Fruit fly (Drosophila melanogaster): Measurements from ENCODE around the gene CG13841.

The CG13841 gene

dm6 chr3R:22767599-22767998 is at the start of gene CG13841:
TSS of gene CG13841 (minus strand) at chr3R:22767699.
- peak; percentile 38 for TF ChIP-seq sens (GFP tag)
- no peak for TF ChIP-seq CG12659 (GFP tag; optimal IDR thresholded peaks at IDR 0.05)
- TF ChIP-seq dmrt99B (tag; optimal IDR thresholded peaks at IDR 0.05), result no peak
- no peak for TF ChIP-seq CG12219 (GFP tag; optimal IDR thresholded peaks at IDR 0.05)
- TF ChIP-seq CG11093 (GFP tag; IDR thresholded peaks at IDR 0.05), result no peak

dm6 chr3R:22816437-22817173 is 49.1 kb upstream of the CG13841 start:
- TF ChIP-seq Asciz (GFP tag; optimal IDR thresholded peaks at IDR 0.05) (no peak), CG16815 (GFP tag; optimal IDR thresholded peaks at IDR 0.05) (no peak), CG16779 (GFP tag; IDR thresholded peaks at IDR 0.05) (no peak), CG15269 (tag; optimal IDR thresholded peaks at IDR 0.05) (no peak), Chrac-16 (GFP tag; optimal IDR thresholded peaks at IDR 0.05) (no peak), CG10267 (tag; optimal IDR thresholded peaks at IDR 0.05) (no peak), CG8765 (GFP tag; IDR thresholded peaks at IDR 0.05) (peak; percentile 62), Atf6 (GFP tag; IDR thresholded peaks at IDR 0.05) (no peak), Lim3 (GFP tag; IDR thresholded peaks at IDR 0.05) (no peak), btn (GFP tag; optimal IDR thresholded peaks at IDR 0.05) (no peak), schlank (tag; optimal IDR thresholded peaks at IDR 0.05) (no peak), CG6175 (GFP tag; IDR thresholded peaks at IDR 0.05) (no peak), CG7372 (GFP tag; IDR thresholded peaks at IDR 0.05) (no peak), bowl (GFP tag; IDR thresholded peaks at IDR 0.05) (no peak), CG33557 (GFP tag; optimal IDR thresholded peaks at IDR 0.05) (no peak), Sox100B (GFP tag; optimal IDR thresholded peaks at IDR 0.05) (no peak), HHEX (GFP tag; optimal IDR thresholded peaks at IDR 0.05) (no peak), tap (tag; optimal IDR thresholded peaks at IDR 0.05) (no peak), gfzf (GFP tag; optimal IDR thresholded peaks at IDR 0.05) (no peak), h (optimal IDR thresholded peaks at IDR 0.05) (no peak), CG8359 (GFP tag; optimal IDR thresholded peaks at IDR 0.05; ENCODE audit: borderline replicate concordance) (no peak), eyg (GFP tag; optimal IDR thresholded peaks at IDR 0.05) (no peak), Rx (GFP tag; IDR thresholded peaks at IDR 0.05) (no peak), HLH3B (GFP tag; IDR thresholded peaks at IDR 0.05) (0 out of 2 replicates have a peak, but pooled peaks have one; percentile 46), Aef1 (GFP tag; IDR thresholded peaks at IDR 0.05) (no peak; the same call in 2 of the 3 replicates), zen2 (GFP tag; IDR thresholded peaks at IDR 0.05; ENCODE audit: partially characterized antibody) (no peak), CG9437 (GFP tag; optimal IDR thresholded peaks at IDR 0.05) (no peak), maf-S (GFP tag; optimal IDR thresholded peaks at IDR 0.05) (no peak), Dref (GFP tag; IDR thresholded peaks at IDR 0.05) (no peak), nerfin-1 (tag; optimal IDR thresholded peaks at IDR 0.05) (no peak), CG16813 (GFP tag; IDR thresholded peaks at IDR 0.05; ENCODE audit: partially characterized antibody) (0 out of 3 replicates have a peak, but pooled peaks have one; percentile 32), CG11695 (GFP tag; IDR thresholded peaks at IDR 0.05) (0 out of 3 replicates have a peak, but pooled peaks have one; percentile 16), pita (GFP tag; optimal IDR thresholded peaks at IDR 0.05) (no peak), H2.0 (GFP tag; IDR thresholded peaks at IDR 0.05) (peak; percentile 13; the same call in 1 of the 2 replicates), CG8388 (GFP tag; optimal IDR thresholded peaks at IDR 0.05) (no peak), CG10366 (GFP tag; IDR thresholded peaks at IDR 0.05) (peak; percentile 35; the same call in 1 of the 2 replicates), CG10654 (GFP tag; optimal IDR thresholded peaks at IDR 0.05) (no peak), her (GFP tag; optimal IDR thresholded peaks at IDR 0.05) (no peak), sens (GFP tag) (peak; percentile 82), nau (GFP tag; optimal IDR thresholded peaks at IDR 0.05) (no peak), CG11723 (GFP tag; optimal IDR thresholded peaks at IDR 0.05) (no peak), ssp (GFP tag; IDR thresholded peaks at IDR 0.05) (no peak), ham (GFP tag; IDR thresholded peaks at IDR 0.05) (no peak), ems (GFP tag; optimal IDR thresholded peaks at IDR 0.05) (no peak), hb (GFP tag; IDR thresholded peaks at IDR 0.05; ENCODE audit: partially characterized antibody) (no peak)
